Worm (Caenorhabditis elegans) whole organism, L4 larva: ENCODE measurements around the gene Y38E10A.22.
A peak's percentile ranks its signal among the peaks of the same experiment; 100 is the strongest.

Experiments used
- ama-1 ChIP-seq: fragments of 150-350 bp; optimal IDR thresholded peaks from 2 replicates; lab custom pipeline; 2014; ENCODE audit warnings: inconsistent platforms, mixed read lengths
- ceh-82 ChIP-seq: sonication (generic microtip); optimal IDR thresholded peaks from 2 replicates; lab custom pipeline; 2017; ENCODE audit warnings: missing biosample characterization, missing genetic modification characterization
- fkh-10 ChIP-seq: fragments of 150-350 bp; optimal IDR thresholded peaks from 2 replicates; lab custom pipeline; 2014; ENCODE audit warnings: missing biosample characterization, missing genetic modification reagents, missing genetic modification characterization
- jun-1 ChIP-seq: fragments of 150-350 bp; optimal IDR thresholded peaks from 2 replicates; lab custom pipeline; 2014; ENCODE audit warnings: missing biosample characterization, missing genetic modification reagents, missing genetic modification characterization
- lir-3 ChIP-seq: sonication (generic microtip); optimal IDR thresholded peaks from 2 replicates; lab custom pipeline; 2016; ENCODE audit warnings: mild to moderate bottlenecking, missing genetic modification characterization, missing compliant biosample characterization
- nhr-10 ChIP-seq: fragments of 150-350 bp; optimal IDR thresholded peaks from 2 replicates; lab custom pipeline; 2014; ENCODE audit warnings: missing biosample characterization, missing genetic modification characterization
- nhr-237 ChIP-seq: sonication (generic microtip); optimal IDR thresholded peaks from 2 replicates; lab custom pipeline; 2017; ENCODE audit warnings: missing biosample characterization, missing genetic modification characterization
- nhr-28 ChIP-seq: fragments of 150-350 bp; optimal IDR thresholded peaks from 2 replicates; lab custom pipeline; 2014; ENCODE audit warnings: missing biosample characterization, missing genetic modification characterization
- nhr-77 ChIP-seq: fragments of 150-350 bp; optimal IDR thresholded peaks from 2 replicates; lab custom pipeline; 2014; ENCODE audit warnings: missing biosample characterization, missing genetic modification characterization
- unc-62 ChIP-seq, 3 experiments: fragments of 150-350 bp in 1 of 3; sonication (generic microtip); optimal IDR thresholded peaks in 2 of 3; peaks in 1 of 3; 1 replicate in 1 of 3; 2 replicates in 2 of 3; lab custom pipeline; 2014 to 2017; ENCODE audit warnings: missing biosample characterization in 3 of 3, missing genetic modification characterization in 3 of 3, missing genetic modification reagents in 3 of 3, missing genotype in 1 of 3
- zag-1 ChIP-seq: fragments of 150-350 bp; optimal IDR thresholded peaks from 2 replicates; lab custom pipeline; 2014; ENCODE audit warnings: missing biosample characterization, missing genetic modification characterization
- zip-11 ChIP-seq: fragments of 200-800 bp; sonication (Bioruptor generic); IDR thresholded peaks from 2 replicates; pipeline ENCODE4 v1.3.6; 2022; ENCODE audit warnings: missing genetic modification characterization, missing compliant biosample characterization
- ztf-11 ChIP-seq: fragments of 150-350 bp; optimal IDR thresholded peaks from 2 replicates; lab custom pipeline; 2014; ENCODE audit warnings: missing biosample characterization, missing genetic modification characterization

ce11 chrII:12691351-12691750 is 13.7 kb upstream of the Y38E10A.22 start:
- TF ChIP-seq zag-1 (no peak), nhr-10 (tag; lab: Kevin White, UChicago) (no peak), nhr-77 (no peak), lir-3 (tag; lab: Kevin White, UChicago) (no peak), ama-1 (lab: Kevin White, UChicago) (no peak), nhr-28 (tag; lab: Kevin White, UChicago) (peak; percentile 81), ztf-11 (tag; lab: Kevin White, UChicago) (no peak), nhr-237 (tag; lab: Kevin White, UChicago) (no peak), ceh-82 (tag; lab: Kevin White, UChicago) (no peak), unc-62 (GFP tag; optimal IDR thresholded peaks at IDR 0.05 in 1 of 2; lab: Kevin White, UChicago) (no peak), unc-62 (tag; optimal IDR thresholded peaks at IDR 0.05; lab: Kevin White, UChicago) (no peak), jun-1 (no peak), zip-11 (no peak), fkh-10 (GFP tag; lab: Kevin White, UChicago) (no peak)
